Worm (Caenorhabditis elegans): ENCODE results near the gene T08G3.11.

- TF ChIP-seq unc-62 (GFP tag; optimal IDR thresholded peaks at IDR 0.05) (no peak), nhr-6 (tag; optimal IDR thresholded peaks at IDR 0.05) (no peak), elt-3 (tag; optimal IDR thresholded peaks at IDR 0.05) (no peak), mdl-1 (tag; optimal IDR thresholded peaks at IDR 0.05) (no peak), nhr-237 (tag; optimal IDR thresholded peaks at IDR 0.05) (no peak), lsy-2 (tag; optimal IDR thresholded peaks at IDR 0.05) (no peak)
These were observed 24.1 kb downstream of the T08G3.11 start, which contains the start of gene str-14 for ce11 chrV:16455065-16455464.

Measured in whole organism, L2 larva.